Worm (Caenorhabditis elegans) whole organism, young adult: ENCODE measurements around the gene fbxa-113.

Source experiments
- aptf-3 ChIP-seq: fragments of 200-800 bp; sonication (Bioruptor generic); IDR thresholded peaks from 2 replicates; pipeline ENCODE4 v1.3.6; 2022; ENCODE audit warnings: missing genetic modification characterization, missing compliant biosample characterization
- ceh-91 ChIP-seq: fragments of 200-800 bp; sonication (Bioruptor generic); IDR thresholded peaks from 2 replicates; pipeline ENCODE4 v1.3.6; 2022; ENCODE audit warnings: missing genetic modification reagents, missing genetic modification characterization, missing compliant biosample characterization
- egl-44 ChIP-seq: fragments of 200-800 bp; sonication (Bioruptor generic); IDR thresholded peaks from 2 replicates; pipeline ENCODE4 v1.3.6; 2022; ENCODE audit warnings: missing genetic modification reagents, missing genetic modification characterization, missing compliant biosample characterization
- lin-54 ChIP-seq: fragments of 200-800 bp; sonication (Bioruptor generic); optimal IDR thresholded peaks from 2 replicates; lab custom pipeline; 2018; ENCODE audit warnings: mild to moderate bottlenecking, missing genetic modification characterization, missing compliant biosample characterization
- nfya-1 ChIP-seq: sonication (generic microtip); optimal IDR thresholded peaks from 2 replicates; lab custom pipeline; 2017; ENCODE audit warnings: antibody characterized with exemption, missing compliant biosample characterization, missing genetic modification characterization, borderline replicate concordance; ENCODE audit not compliant: insufficient read depth
- pha-4 ChIP-seq: fragments of 150-350 bp; sonication (generic microtip); optimal IDR thresholded peaks from 2 replicates; lab custom pipeline; 2014; ENCODE audit warnings: missing biosample characterization, missing genetic modification reagents, missing genetic modification characterization
- rpc-1 ChIP-seq, 2 experiments: fragments of 150-350 bp in 1 of 2; sonication (generic microtip) in 1 of 2; optimal IDR thresholded peaks; 2 replicates each; lab custom pipeline; 2014 to 2018; ENCODE audit warnings: missing biosample characterization in 1 of 2, missing genetic modification characterization in 1 of 2, missing genetic modification reagents in 1 of 2, missing genotype in 1 of 2
- snpc-4 ChIP-seq, 5 experiments: fragments of 150-350 bp in 1 of 5; sonication (generic microtip) in 4 of 5; optimal IDR thresholded peaks; 2 replicates each; lab custom pipeline; 2014 to 2018; ENCODE audit warnings: missing genetic modification characterization in 5 of 5, missing biosample characterization in 3 of 5, antibody characterized with exemption in 2 of 5, mild to moderate bottlenecking in 2 of 5, missing compliant biosample characterization in 2 of 5, missing genotype in 2 of 5, moderate library complexity in 2 of 5, missing genetic modification reagents in 1 of 5
- unc-130 ChIP-seq: sonication (generic microtip); optimal IDR thresholded peaks from 2 replicates; lab custom pipeline; 2016; ENCODE audit warnings: missing genetic modification reagents, missing genetic modification characterization, missing compliant biosample characterization

DNA sequence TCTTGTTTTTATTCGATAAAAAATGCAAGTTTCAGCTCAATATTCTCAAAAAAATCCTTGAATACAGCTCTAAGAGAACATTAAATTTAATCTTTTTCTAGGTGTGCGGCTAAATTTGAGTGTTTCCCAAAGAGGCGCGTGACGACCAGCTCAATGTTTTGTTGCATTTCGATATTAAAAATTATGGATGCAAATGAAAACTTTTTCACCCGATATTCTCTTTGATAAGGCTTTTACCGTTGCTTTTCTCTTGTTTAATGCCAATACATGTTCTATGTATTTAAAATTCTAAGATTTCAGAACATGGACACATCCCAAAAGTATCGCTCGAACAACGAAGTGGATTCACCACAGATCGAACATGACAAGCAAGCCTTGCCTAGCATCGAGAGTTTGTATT, 45.0 kb upstream of the fbxa-113 start, which contains the start of gene F19B2.6:
- TF ChIP-seq unc-130 (GFP tag; lab: Kevin White, UChicago): no peak
- no peak for TF ChIP-seq pha-4 (tag; lab: Kevin White, UChicago)
- no peak for TF ChIP-seq rpc-1 (optimal IDR thresholded peaks at IDR 0.05; lab: Kevin White, UChicago)
- no peak for TF ChIP-seq rpc-1 (tag; optimal IDR thresholded peaks at IDR 0.05; lab: Kevin White, UChicago)
- TF ChIP-seq ceh-91 (GFP tag; lab: Robert Waterston, UW): no peak
- no peak for TF ChIP-seq lin-54 (GFP tag; lab: Kevin White, UChicago)
- no peak for TF ChIP-seq snpc-4 (GFP tag; optimal IDR thresholded peaks at IDR 0.05; lab: Kevin White, UChicago)
- no peak for TF ChIP-seq snpc-4 (tag; optimal IDR thresholded peaks at IDR 0.05; lab: Kevin White, UChicago)
- no peak for TF ChIP-seq egl-44
- no peak for TF ChIP-seq aptf-3 (GFP tag; lab: Robert Waterston, UW)
- TF ChIP-seq nfya-1 (tag; lab: Kevin White, UChicago): no peak
